Worm (Caenorhabditis elegans): ENCODE results near the gene F11D11.6.

DNA sequence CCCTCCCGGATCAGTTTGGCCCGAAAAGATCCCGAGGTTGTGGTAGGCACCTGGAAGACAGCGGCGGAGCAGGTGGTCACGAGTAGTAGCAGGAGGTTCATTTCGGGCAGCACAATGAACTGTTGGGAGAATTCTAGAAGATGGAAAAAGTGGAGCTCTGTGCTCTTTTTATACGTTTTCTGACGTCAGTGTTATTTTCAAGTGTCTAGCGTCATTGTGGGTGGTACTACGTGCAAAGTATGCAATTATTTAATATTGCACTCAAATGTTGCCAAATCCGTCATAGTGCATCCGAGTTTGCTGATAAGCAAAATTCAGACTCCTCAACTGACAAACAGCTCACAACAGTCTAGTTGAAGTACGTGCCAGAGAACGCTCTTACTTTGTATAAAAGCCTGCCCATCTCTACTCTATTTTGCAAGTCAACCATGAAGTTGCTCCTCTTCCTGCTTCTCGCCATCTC lies 21.3 kb downstream of the F11D11.6 start, which contains the start of the genes asp-18 and scl-19:
- TF ChIP-seq ama-1 (optimal IDR thresholded peaks at IDR 0.05) (no peak), F13C5.2 (tag; optimal IDR thresholded peaks at IDR 0.05) (no peak), hmbx-1 (tag; optimal IDR thresholded peaks at IDR 0.05) (no peak), aly-1 (tag; optimal IDR thresholded peaks at IDR 0.05) (no peak), flt-1 (GFP tag; IDR thresholded peaks at IDR 0.05) (no peak), scrt-1 (GFP tag; IDR thresholded peaks at IDR 0.05) (no peak), sea-1 (GFP tag; conservative IDR thresholded peaks at IDR 0.05) (no peak), ets-7 (tag; optimal IDR thresholded peaks at IDR 0.05) (no peak), ceh-13 (GFP tag; optimal IDR thresholded peaks at IDR 0.05) (no peak), pes-1 (GFP tag; IDR thresholded peaks at IDR 0.05) (no peak), tbx-37 (GFP tag; conservative IDR thresholded peaks at IDR 0.05) (no peak), hmg-4 (GFP tag; optimal IDR thresholded peaks at IDR 0.05) (no peak), ceh-36 (tag; optimal IDR thresholded peaks at IDR 0.05) (no peak)
